Fruit fly (Drosophila melanogaster) whole organism, embryonic: ENCODE measurements around the gene Spn27A.

Experiments used
- CG11723 ChIP-seq: fragments of 200-800 bp; sonication (Bioruptor generic); optimal IDR thresholded peaks from 2 replicates; lab custom pipeline; 2017; ENCODE audit warnings: missing biosample characterization, mild to moderate bottlenecking, missing genetic modification characterization
- CG12071 ChIP-seq: fragments of 200-800 bp; sonication (Bioruptor generic); optimal IDR thresholded peaks from 3 replicates; lab custom pipeline; 2018; ENCODE audit warnings: missing biosample characterization, mild to moderate bottlenecking, missing genetic modification characterization
- CG12155 ChIP-seq: fragments of 200-800 bp; sonication (Bioruptor generic); optimal IDR thresholded peaks from 3 replicates; lab custom pipeline; 2016; ENCODE audit warnings: missing biosample characterization, missing genetic modification characterization
- CG12299 ChIP-seq: fragments of 200-800 bp; sonication (Bioruptor generic); optimal IDR thresholded peaks from 2 replicates; lab custom pipeline; 2018; ENCODE audit warnings: missing biosample characterization, mild to moderate bottlenecking, missing genetic modification characterization
- CG12942 ChIP-seq: fragments of 200-800 bp; sonication (Bioruptor generic); optimal IDR thresholded peaks from 3 replicates; lab custom pipeline; 2016; ENCODE audit warnings: missing biosample characterization, missing genetic modification characterization
- CG14441 ChIP-seq: fragments of 200-800 bp; sonication (Bioruptor generic); IDR thresholded peaks from 2 replicates; pipeline ENCODE4 v1.3.6; 2022; ENCODE audit warnings: missing biosample characterization, missing genetic modification characterization
- CG15696 ChIP-seq: fragments of 200-800 bp; sonication (Bioruptor generic); optimal IDR thresholded peaks from 2 replicates; lab custom pipeline; 2019; ENCODE audit warnings: missing biosample characterization, mild to moderate bottlenecking, missing genetic modification characterization, moderate library complexity
- CG17359 ChIP-seq: fragments of 200-800 bp; sonication (Bioruptor generic); optimal IDR thresholded peaks from 3 replicates; lab custom pipeline; 2018; ENCODE audit warnings: missing biosample characterization, mild to moderate bottlenecking, missing genetic modification characterization, moderate library complexity
- CG17568 ChIP-seq: fragments of 200-800 bp; sonication (Bioruptor generic); optimal IDR thresholded peaks from 2 replicates; lab custom pipeline; 2018; ENCODE audit warnings: missing biosample characterization, mild to moderate bottlenecking, missing genetic modification characterization, moderate library complexity
- CG17802 ChIP-seq: fragments of 200-800 bp; sonication (Bioruptor generic); optimal IDR thresholded peaks from 2 replicates; lab custom pipeline; 2018; ENCODE audit warnings: missing biosample characterization, mild to moderate bottlenecking, missing genetic modification characterization, moderate library complexity
- CG18262 ChIP-seq: fragments of 200-800 bp; optimal IDR thresholded peaks from 3 replicates; lab custom pipeline; 2019; ENCODE audit warnings: missing biosample characterization, mild to moderate bottlenecking, missing genetic modification characterization, moderate library complexity
- CG31388 ChIP-seq: fragments of 200-800 bp; sonication (Bioruptor generic); optimal IDR thresholded peaks from 2 replicates; lab custom pipeline; 2016; ENCODE audit warnings: missing biosample characterization, missing genetic modification characterization
- CG3163 ChIP-seq: fragments of 200-800 bp; sonication (Bioruptor generic); optimal IDR thresholded peaks from 3 replicates; lab custom pipeline; 2016; ENCODE audit warnings: missing biosample characterization, missing genetic modification characterization
- CG3281 ChIP-seq: fragments of 200-800 bp; sonication (Bioruptor generic); optimal IDR thresholded peaks from 3 replicates; lab custom pipeline; 2017; ENCODE audit warnings: missing biosample characterization, mild to moderate bottlenecking, missing genetic modification characterization
- CG34224 ChIP-seq: fragments of 200-800 bp; sonication (Bioruptor generic); IDR thresholded peaks from 3 replicates; pipeline ENCODE4 v1.3.6; 2022; ENCODE audit warnings: missing biosample characterization, missing genetic modification characterization; ENCODE audit not compliant: partially characterized antibody
- CG3995 ChIP-seq: fragments of 200-800 bp; sonication (Bioruptor generic); optimal IDR thresholded peaks from 3 replicates; lab custom pipeline; 2016; ENCODE audit warnings: missing biosample characterization, missing genetic modification characterization
- CG6272 ChIP-seq: fragments of 200-800 bp; sonication (Bioruptor generic); IDR thresholded peaks from 2 replicates; pipeline ENCODE4 v1.3.6; 2022; ENCODE audit warnings: missing biosample characterization, missing genetic modification characterization
- CG6765 ChIP-seq: fragments of 200-800 bp; sonication (Bioruptor generic); optimal IDR thresholded peaks from 3 replicates; lab custom pipeline; 2017; ENCODE audit warnings: missing biosample characterization, mild to moderate bottlenecking, missing genetic modification characterization
- CG6791 ChIP-seq: fragments of 200-800 bp; sonication (Bioruptor generic); IDR thresholded peaks from 3 replicates; pipeline ENCODE4 v1.3.6; 2022; ENCODE audit warnings: missing biosample characterization, missing genetic modification characterization; ENCODE audit not compliant: partially characterized antibody
- CG7271 ChIP-seq: fragments of 200-800 bp; sonication (Bioruptor generic); optimal IDR thresholded peaks from 2 replicates; lab custom pipeline; 2018; ENCODE audit warnings: missing biosample characterization, mild to moderate bottlenecking, missing genetic modification characterization, moderate library complexity
- CG7357 ChIP-seq: fragments of 200-800 bp; sonication (Bioruptor generic); IDR thresholded peaks from 3 replicates; pipeline ENCODE4 v1.3.6; 2022; ENCODE audit warnings: missing biosample characterization, missing genetic modification characterization
- CG9609 ChIP-seq: fragments of 200-800 bp; sonication (Bioruptor generic); optimal IDR thresholded peaks from 3 replicates; lab custom pipeline; 2016; ENCODE audit warnings: missing biosample characterization, missing genetic modification characterization
- E2f2 ChIP-seq: fragments of 200-800 bp; sonication (Bioruptor generic); IDR thresholded peaks from 2 replicates; pipeline ENCODE4 v1.3.6; 2022; ENCODE audit warnings: missing biosample characterization, missing genetic modification characterization
- ERR ChIP-seq: fragments of 200-800 bp; sonication (Bioruptor generic); optimal IDR thresholded peaks from 2 replicates; lab custom pipeline; 2016; ENCODE audit warnings: missing biosample characterization, missing genetic modification characterization
- H2.0 ChIP-seq: fragments of 200-800 bp; sonication (Bioruptor generic); IDR thresholded peaks from 2 replicates; pipeline ENCODE4 v1.3.6; 2022; ENCODE audit warnings: missing biosample characterization, missing genetic modification characterization
- Lhr ChIP-seq: fragments of 200-800 bp; sonication (Bioruptor generic); optimal IDR thresholded peaks from 3 replicates; lab custom pipeline; 2017; ENCODE audit warnings: mild to moderate bottlenecking, missing biosample characterization, missing genetic modification reagents, missing genetic modification characterization
- Mad ChIP-seq: fragments of 200-800 bp; sonication (Bioruptor generic); optimal IDR thresholded peaks from 2 replicates; lab custom pipeline; 2016; ENCODE audit warnings: missing biosample characterization, missing genetic modification characterization
- Scr ChIP-seq: fragments of 200-800 bp; sonication (Bioruptor generic); IDR thresholded peaks from 2 replicates; pipeline ENCODE4 v1.3.6; 2022; ENCODE audit warnings: missing biosample characterization, missing genetic modification characterization; ENCODE audit not compliant: partially characterized antibody
- Six4 ChIP-seq: fragments of 200-800 bp; sonication (Bioruptor generic); optimal IDR thresholded peaks from 2 replicates; lab custom pipeline; 2016; ENCODE audit warnings: missing biosample characterization, missing genetic modification characterization
- ase ChIP-seq: fragments of 200-800 bp; sonication (Bioruptor generic); IDR thresholded peaks from 3 replicates; pipeline ENCODE4 v1.3.6; 2022; ENCODE audit warnings: missing biosample characterization, missing genetic modification characterization
- bab2 ChIP-seq: fragments of 200-800 bp; sonication (Bioruptor generic); optimal IDR thresholded peaks from 2 replicates; lab custom pipeline; 2016; ENCODE audit warnings: missing biosample characterization, missing genetic modification characterization
- bbx ChIP-seq: fragments of 200-800 bp; sonication (Bioruptor generic); IDR thresholded peaks from 2 replicates; pipeline ENCODE4 v1.3.6; 2022; ENCODE audit warnings: missing biosample characterization, missing genetic modification characterization; ENCODE audit not compliant: partially characterized antibody
- chm ChIP-seq: fragments of 200-800 bp; sonication (Bioruptor generic); IDR thresholded peaks from 2 replicates; pipeline ENCODE4 v1.3.6; 2022; ENCODE audit warnings: missing biosample characterization, missing genetic modification characterization
- crp ChIP-seq, 2 experiments: fragments of 200-800 bp; sonication (Bioruptor generic); optimal IDR thresholded peaks; 2 replicates in 1 of 2; 3 replicates in 1 of 2; lab custom pipeline; 2017; ENCODE audit warnings: missing biosample characterization in 2 of 2, missing genetic modification characterization in 2 of 2, mild to moderate bottlenecking in 1 of 2, moderate library complexity in 1 of 2
- dan ChIP-seq: fragments of 200-800 bp; sonication (Bioruptor generic); IDR thresholded peaks from 2 replicates; pipeline ENCODE4 v1.3.6; 2022; ENCODE audit warnings: missing biosample characterization, missing genetic modification characterization
- dpn ChIP-seq, 2 experiments: fragments of 200-800 bp; sonication (Bioruptor generic); optimal IDR thresholded peaks; 3 replicates each; lab custom pipeline; 2016; ENCODE audit warnings: missing biosample characterization in 2 of 2, missing genetic modification characterization in 2 of 2
- fu2 ChIP-seq: fragments of 200-800 bp; sonication (Bioruptor generic); optimal IDR thresholded peaks from 2 replicates; lab custom pipeline; 2016; ENCODE audit warnings: missing biosample characterization, missing genetic modification characterization
- pros ChIP-seq: fragments of 200-800 bp; sonication (Bioruptor generic); optimal IDR thresholded peaks from 3 replicates; lab custom pipeline; 2019; ENCODE audit warnings: missing biosample characterization, mild to moderate bottlenecking, missing genetic modification characterization, moderate library complexity
- pzg ChIP-seq: fragments of 200-800 bp; sonication (Bioruptor generic); optimal IDR thresholded peaks from 3 replicates; lab custom pipeline; 2018; ENCODE audit warnings: missing biosample characterization, mild to moderate bottlenecking, missing genetic modification characterization, moderate library complexity
- ranshi ChIP-seq: fragments of 200-800 bp; sonication (Bioruptor generic); IDR thresholded peaks from 2 replicates; pipeline ENCODE4 v1.3.6; 2022; ENCODE audit warnings: missing biosample characterization, missing genetic modification characterization
- run ChIP-seq: fragments of 200-800 bp; sonication (Bioruptor generic); optimal IDR thresholded peaks from 3 replicates; lab custom pipeline; 2018; ENCODE audit warnings: missing biosample characterization, mild to moderate bottlenecking, missing genetic modification characterization
- sens ChIP-seq: fragments of 200-800 bp; sonication (Bioruptor generic); peaks from one replicate; lab custom pipeline; 2016; ENCODE audit warnings: missing biosample characterization, missing genetic modification characterization
- sim ChIP-seq: fragments of 200-800 bp; sonication (Bioruptor generic); IDR thresholded peaks from 2 replicates; pipeline ENCODE4 v1.3.6; 2022; ENCODE audit warnings: missing biosample characterization, missing genetic modification characterization
- slbo ChIP-seq: fragments of 200-800 bp; sonication (Bioruptor generic); IDR thresholded peaks from 2 replicates; pipeline ENCODE4 v1.3.6; 2022; ENCODE audit warnings: missing biosample characterization, missing genetic modification characterization
- sob ChIP-seq: fragments of 200-800 bp; sonication (Bioruptor generic); IDR thresholded peaks from 2 replicates; pipeline ENCODE4 v1.3.6; 2022; ENCODE audit warnings: missing biosample characterization, missing genetic modification characterization
- tna ChIP-seq: fragments of 200-800 bp; sonication (Bioruptor generic); IDR thresholded peaks from 2 replicates; pipeline ENCODE4 v1.3.6; 2022; ENCODE audit warnings: missing biosample characterization, missing genetic modification characterization; ENCODE audit not compliant: partially characterized antibody
- toy ChIP-seq: fragments of 200-800 bp; sonication (Bioruptor generic); IDR thresholded peaks from 2 replicates; pipeline ENCODE4 v1.3.6; 2022; ENCODE audit warnings: missing biosample characterization, missing genetic modification characterization
- usp ChIP-seq: fragments of >200 bp; optimal IDR thresholded peaks from 2 replicates; lab custom pipeline; 2017; ENCODE audit warnings: missing biosample characterization, missing genetic modification characterization

Spn27A gene

DNA sequence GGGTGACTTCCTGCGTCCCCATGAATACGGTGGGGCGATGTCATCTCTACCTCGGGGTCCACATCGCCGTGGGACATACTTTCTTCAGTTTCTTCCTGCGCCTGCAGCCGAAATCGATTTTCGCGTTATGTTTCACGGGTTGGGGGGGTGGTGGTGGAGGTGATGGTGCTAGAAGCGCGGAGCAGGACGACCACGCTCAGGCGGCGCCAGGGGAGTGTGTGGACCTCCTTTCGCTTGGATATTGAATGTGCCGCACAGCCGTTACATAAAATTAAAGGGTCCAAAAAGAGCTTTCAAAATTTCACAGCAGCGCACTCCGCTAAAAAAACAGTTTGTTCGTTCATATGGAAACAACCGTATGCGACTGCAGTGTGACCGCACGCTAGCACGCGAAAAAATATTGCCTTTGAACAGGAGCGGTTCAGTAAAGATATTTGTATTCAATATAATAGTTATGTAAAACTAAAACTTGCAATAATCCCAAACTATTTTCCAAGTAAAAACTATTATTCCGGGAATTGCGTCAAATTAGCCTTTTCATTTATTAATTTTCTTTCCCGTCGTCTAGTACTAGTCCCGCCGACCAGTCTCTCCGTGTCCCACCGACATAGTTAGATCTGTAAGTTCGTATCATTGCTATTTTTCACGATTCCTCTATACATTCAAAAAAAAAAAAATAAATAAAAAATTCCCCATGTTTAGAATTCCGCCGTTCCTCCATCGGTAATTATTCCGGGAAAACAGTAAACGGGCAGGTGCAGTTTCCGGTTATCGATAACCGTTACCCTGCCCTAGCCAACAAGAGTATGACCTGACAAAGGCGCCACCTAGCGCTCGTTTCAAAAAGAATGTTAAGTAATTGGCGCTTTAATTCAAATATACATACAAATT is 11.1 kb upstream of the Spn27A start, which contains the start of gene Nhe3 (continued):
- TF ChIP-seq CG7271 (tag; lab: Kevin White, UChicago) (peak; percentile 28), sob (GFP tag; lab: Robert Waterston, UW) (peak; percentile 90), slbo (GFP tag; lab: Robert Waterston, UW) (peak; percentile 91), tna (GFP tag; lab: Robert Waterston, UW) (no peak), CG12155 (GFP tag; lab: Kevin White, UChicago) (peak; percentile 79), E2f2 (peak; percentile 98), ase (peak; percentile 69; the same call in 1 of the 3 replicates), CG12942 (GFP tag; lab: Kevin White, UChicago) (peak; percentile 65), CG3163 (GFP tag; lab: Kevin White, UChicago) (peak; percentile 44), pzg (peak; percentile 40), bab2 (peak; percentile 88), chm (0 out of 2 replicates have a peak, but pooled peaks have one; percentile 74), CG6765 (GFP tag; lab: Kevin White, UChicago) (peak; percentile 60), ranshi (GFP tag; lab: Robert Waterston, UW) (peak; percentile 87; the same call in 1 of the 2 replicates), Scr (GFP tag; lab: Robert Waterston, UW) (peak; percentile 53), bbx (GFP tag; lab: Robert Waterston, UW) (peak; percentile 51; the same call in 1 of the 2 replicates), usp (GFP tag; lab: Kevin White, UChicago) (no peak), dpn (GFP tag; optimal IDR thresholded peaks at IDR 0.05; lab: Kevin White, UChicago) (peak; percentile 75 to 85), crp (GFP tag; optimal IDR thresholded peaks at IDR 0.05; lab: Kevin White, UChicago) (peak; percentile 8 to 72), pros (no peak), CG14441 (GFP tag; lab: Robert Waterston, UW) (peak; percentile 86), Mad (GFP tag; lab: Kevin White, UChicago) (peak; percentile 87), CG17802 (tag; lab: Kevin White, UChicago) (peak; percentile 26), CG6791 (peak; percentile 65; the same call in 2 of the 3 replicates), CG6272 (GFP tag; lab: Robert Waterston, UW) (peak; percentile 83), CG18262 (tag; lab: Kevin White, UChicago) (peak; percentile 78), CG7357 (GFP tag; lab: Robert Waterston, UW) (peak; percentile 70; the same call in 2 of the 3 replicates), Lhr (GFP tag; lab: Kevin White, UChicago) (peak; percentile 68), CG11723 (GFP tag; lab: Kevin White, UChicago) (peak; percentile 75), toy (GFP tag; lab: Robert Waterston, UW) (peak; percentile 67; the same call in 1 of the 2 replicates), sim (GFP tag; lab: Robert Waterston, UW) (0 out of 2 replicates have a peak, but pooled peaks have one; percentile 32), CG9609 (GFP tag; lab: Kevin White, UChicago) (peak; percentile 75), dan (0 out of 2 replicates have a peak, but pooled peaks have one; percentile 19), H2.0 (GFP tag; lab: Robert Waterston, UW) (peak; percentile 62), sens (GFP tag; lab: Kevin White, UChicago) (peak; percentile 97), CG15696 (peak; percentile 72), CG12299 (tag; lab: Kevin White, UChicago) (peak; percentile 67), CG31388 (peak; percentile 62), CG3281 (GFP tag; lab: Kevin White, UChicago) (peak; percentile 74), ERR (peak; percentile 67), Six4 (GFP tag; lab: Kevin White, UChicago) (peak; percentile 64), run (tag; lab: Kevin White, UChicago) (peak; percentile 36), CG17568 (GFP tag; lab: Kevin White, UChicago) (peak; percentile 70), fu2 (GFP tag; lab: Kevin White, UChicago) (peak; percentile 78), CG12071 (GFP tag; lab: Kevin White, UChicago) (peak; percentile 9), CG17359 (tag; lab: Kevin White, UChicago) (peak; percentile 73), CG34224 (GFP tag; lab: Robert Waterston, UW) (peak; percentile 46), CG3995 (GFP tag; lab: Kevin White, UChicago) (peak; percentile 85)
